Worm (Caenorhabditis elegans) whole organism, young adult: ENCODE data around the gene enu-3.5.

Experiments
- B0035.1 ChIP-seq: sonication (generic microtip); optimal IDR thresholded peaks from 2 replicates; lab custom pipeline; 2016; ENCODE audit warnings: missing genetic modification characterization, mild to moderate bottlenecking, missing compliant biosample characterization, missing genotype, missing genetic modification reagents
- B0261.1 ChIP-seq: sonication (generic microtip); optimal IDR thresholded peaks from 2 replicates; lab custom pipeline; 2016; ENCODE audit warnings: mild to moderate bottlenecking, missing genetic modification characterization, moderate library complexity, missing compliant biosample characterization
- F22D6.2 ChIP-seq: sonication (generic microtip); optimal IDR thresholded peaks from 2 replicates; lab custom pipeline; 2016; ENCODE audit warnings: mild to moderate bottlenecking, missing genetic modification characterization, missing compliant biosample characterization
- K12H6.12 ChIP-seq: fragments of 200-800 bp; sonication (Bioruptor generic); optimal IDR thresholded peaks from 2 replicates; lab custom pipeline; 2018; ENCODE audit warnings: mild to moderate bottlenecking, missing genetic modification characterization, missing compliant biosample characterization
- akir-1 ChIP-seq: fragments of 200-800 bp; sonication (Bioruptor generic); optimal IDR thresholded peaks from 2 replicates; lab custom pipeline; 2018; ENCODE audit warnings: mild to moderate bottlenecking, missing genetic modification characterization, moderate library complexity, missing compliant biosample characterization
- ama-1 ChIP-seq, 3 experiments: fragments of 150-350 bp in 1 of 3; sonication (generic microtip) in 2 of 3; optimal IDR thresholded peaks; 2 replicates each; lab custom pipeline; 2014 to 2018; ENCODE audit warnings: missing biosample characterization in 2 of 3, missing genetic modification characterization in 2 of 3, missing genetic modification reagents in 2 of 3
- aptf-2 ChIP-seq: fragments of 200-800 bp; sonication (Bioruptor generic); conservative IDR thresholded peaks from 2 replicates; pipeline ENCODE4 v1.3.6; 2022; ENCODE audit warnings: missing genetic modification reagents, missing genetic modification characterization, missing compliant biosample characterization
- aptf-3 ChIP-seq: fragments of 200-800 bp; sonication (Bioruptor generic); IDR thresholded peaks from 2 replicates; pipeline ENCODE4 v1.3.6; 2022; ENCODE audit warnings: missing genetic modification characterization, missing compliant biosample characterization
- atf-7 ChIP-seq: sonication (generic microtip); optimal IDR thresholded peaks from 2 replicates; lab custom pipeline; 2017; ENCODE audit warnings: mild to moderate bottlenecking, missing genetic modification characterization, missing compliant biosample characterization
- attf-6 ChIP-seq: fragments of 200-800 bp; sonication (Bioruptor generic); IDR thresholded peaks from 2 replicates; pipeline ENCODE4 v1.3.6; 2022; ENCODE audit warnings: missing genetic modification reagents, missing genetic modification characterization, missing compliant biosample characterization
- bed-2 ChIP-seq: fragments of 200-800 bp; sonication (Bioruptor generic); IDR thresholded peaks from 2 replicates; pipeline ENCODE4 v1.3.6; 2022; ENCODE audit warnings: missing genetic modification reagents, missing genetic modification characterization, missing compliant biosample characterization
- cebp-1 ChIP-seq, 2 experiments: fragments of 200-800 bp in 1 of 2; sonication (Bioruptor generic) in 1 of 2; sonication (generic microtip) in 1 of 2; IDR thresholded peaks in 1 of 2; optimal IDR thresholded peaks in 1 of 2; 2 replicates each; pipeline versions ENCODE4 v1.3.6 to Lab custom; 2017 to 2022; ENCODE audit warnings: missing compliant biosample characterization in 2 of 2, missing genetic modification characterization in 2 of 2, mild to moderate bottlenecking in 1 of 2, missing genetic modification reagents in 1 of 2, moderate library complexity in 1 of 2
- ceh-40 ChIP-seq: fragments of 200-800 bp; sonication (Bioruptor generic); IDR thresholded peaks from 2 replicates; pipeline ENCODE4 v1.3.6; 2022; ENCODE audit warnings: missing genetic modification characterization, missing compliant biosample characterization
- ceh-79 ChIP-seq: sonication (generic microtip); optimal IDR thresholded peaks from 2 replicates; lab custom pipeline; 2017; ENCODE audit warnings: mild to moderate bottlenecking, missing genetic modification characterization, missing compliant biosample characterization
- ceh-91 ChIP-seq: fragments of 200-800 bp; sonication (Bioruptor generic); IDR thresholded peaks from 2 replicates; pipeline ENCODE4 v1.3.6; 2022; ENCODE audit warnings: missing genetic modification reagents, missing genetic modification characterization, missing compliant biosample characterization
- chd-7 ChIP-seq: sonication (generic microtip); optimal IDR thresholded peaks from 2 replicates; lab custom pipeline; 2016; ENCODE audit warnings: mild to moderate bottlenecking, missing genetic modification characterization, moderate library complexity, missing compliant biosample characterization
- dox-1 ChIP-seq: fragments of 200-800 bp; sonication (Bioruptor generic); IDR thresholded peaks from 2 replicates; pipeline ENCODE4 v1.3.6; 2022; ENCODE audit warnings: missing genetic modification reagents, missing genetic modification characterization, missing compliant biosample characterization
- dpl-1 ChIP-seq: fragments of 150-350 bp; optimal IDR thresholded peaks from 2 replicates; lab custom pipeline; 2014; ENCODE audit warnings: missing biosample characterization, missing genetic modification reagents, missing genetic modification characterization
- efl-1 ChIP-seq: fragments of 150-350 bp; optimal IDR thresholded peaks from 2 replicates; lab custom pipeline; 2014; ENCODE audit warnings: missing biosample characterization, missing genetic modification reagents, missing genetic modification characterization
- egl-44 ChIP-seq: fragments of 200-800 bp; sonication (Bioruptor generic); IDR thresholded peaks from 2 replicates; pipeline ENCODE4 v1.3.6; 2022; ENCODE audit warnings: missing genetic modification reagents, missing genetic modification characterization, missing compliant biosample characterization
- egrh-3 ChIP-seq: fragments of 200-800 bp; sonication (Bioruptor generic); IDR thresholded peaks from 2 replicates; pipeline ENCODE4 v1.3.6; 2022; ENCODE audit warnings: missing genetic modification reagents, missing genetic modification characterization, missing compliant biosample characterization
- ets-4 ChIP-seq: fragments of 200-800 bp; sonication (Bioruptor generic); optimal IDR thresholded peaks from 2 replicates; lab custom pipeline; 2018; ENCODE audit warnings: mild to moderate bottlenecking, missing genetic modification characterization, missing compliant biosample characterization
- him-1 ChIP-seq: sonication (generic microtip); optimal IDR thresholded peaks from 2 replicates; lab custom pipeline; 2016; ENCODE audit warnings: missing genotype, missing genetic modification reagents, missing genetic modification characterization, missing compliant biosample characterization
- hlh-26 ChIP-seq: fragments of 200-800 bp; sonication (Bioruptor generic); conservative IDR thresholded peaks from 2 replicates; pipeline ENCODE4 v1.3.6; 2022; ENCODE audit warnings: missing genetic modification reagents, missing genetic modification characterization, missing compliant biosample characterization
- hmg-20 ChIP-seq: fragments of 200-800 bp; sonication (Bioruptor generic); IDR thresholded peaks from 2 replicates; pipeline ENCODE4 v1.3.6; 2022; ENCODE audit warnings: missing genetic modification reagents, missing genetic modification characterization, missing compliant biosample characterization
- lag-1 ChIP-seq: fragments of 200-800 bp; sonication (Bioruptor generic); IDR thresholded peaks from 2 replicates; pipeline ENCODE4 v1.3.6; 2022; ENCODE audit warnings: missing genetic modification reagents, missing genetic modification characterization, missing compliant biosample characterization
- let-526 ChIP-seq: fragments of 200-800 bp; sonication (Bioruptor generic); IDR thresholded peaks from 2 replicates; pipeline ENCODE4 v1.3.6; 2022; ENCODE audit warnings: missing genetic modification reagents, missing genetic modification characterization, missing compliant biosample characterization
- lin-40 ChIP-seq: sonication (generic microtip); optimal IDR thresholded peaks from 2 replicates; lab custom pipeline; 2016; ENCODE audit warnings: missing genetic modification characterization, mild to moderate bottlenecking, missing compliant biosample characterization, missing genotype, missing genetic modification reagents
- lir-1 ChIP-seq: fragments of 200-800 bp; sonication (Bioruptor generic); conservative IDR thresholded peaks from 2 replicates; pipeline ENCODE4 v1.3.6; 2022; ENCODE audit warnings: missing genetic modification reagents, missing genetic modification characterization, missing compliant biosample characterization
- lsy-27 ChIP-seq: sonication (generic microtip); optimal IDR thresholded peaks from 2 replicates; lab custom pipeline; 2017; ENCODE audit warnings: missing genetic modification characterization, mild to moderate bottlenecking, missing compliant biosample characterization, antibody characterized with exemption, missing genotype, borderline replicate concordance; ENCODE audit not compliant: insufficient read depth
- madf-3 ChIP-seq: fragments of 200-800 bp; sonication (Bioruptor generic); IDR thresholded peaks from 2 replicates; pipeline ENCODE4 v1.3.6; 2022; ENCODE audit warnings: missing genetic modification reagents, missing genetic modification characterization, missing compliant biosample characterization
- madf-8 ChIP-seq: fragments of 200-800 bp; sonication (Bioruptor generic); conservative IDR thresholded peaks from 2 replicates; pipeline ENCODE4 v1.3.6; 2022; ENCODE audit warnings: missing genetic modification reagents, missing genetic modification characterization, missing compliant biosample characterization
- mcd-1 ChIP-seq: fragments of 200-800 bp; sonication (Bioruptor generic); IDR thresholded peaks from 2 replicates; pipeline ENCODE4 v1.3.6; 2022; ENCODE audit warnings: missing genetic modification reagents, missing genetic modification characterization, missing compliant biosample characterization
- nhr-120 ChIP-seq: fragments of 200-800 bp; sonication (Bioruptor generic); IDR thresholded peaks from 2 replicates; pipeline ENCODE4 v1.3.6; 2022; ENCODE audit warnings: missing genetic modification characterization, missing compliant biosample characterization
- nhr-80 ChIP-seq: sonication (generic microtip); optimal IDR thresholded peaks from 2 replicates; lab custom pipeline; 2016; ENCODE audit warnings: missing genetic modification characterization, missing compliant biosample characterization
- nhr-90 ChIP-seq: sonication (generic microtip); optimal IDR thresholded peaks from 2 replicates; lab custom pipeline; 2016; ENCODE audit warnings: missing genotype, mild to moderate bottlenecking, missing genetic modification characterization, missing compliant biosample characterization
- rcor-1 ChIP-seq: fragments of 200-800 bp; sonication (Bioruptor generic); IDR thresholded peaks from 2 replicates; pipeline ENCODE4 v1.3.6; 2022; ENCODE audit warnings: missing genetic modification reagents, missing genetic modification characterization, missing compliant biosample characterization
- snpc-1.1 ChIP-seq: sonication (generic microtip); optimal IDR thresholded peaks from 2 replicates; lab custom pipeline; 2017; ENCODE audit warnings: missing genetic modification characterization, mild to moderate bottlenecking, missing compliant biosample characterization, antibody characterized with exemption, moderate library complexity, missing genotype, missing genetic modification reagents; ENCODE audit not compliant: insufficient read depth
- snpc-4 ChIP-seq, 5 experiments: fragments of 150-350 bp in 1 of 5; sonication (generic microtip) in 4 of 5; optimal IDR thresholded peaks; 2 replicates each; lab custom pipeline; 2014 to 2018; ENCODE audit warnings: missing genetic modification characterization in 5 of 5, missing biosample characterization in 3 of 5, antibody characterized with exemption in 2 of 5, mild to moderate bottlenecking in 2 of 5, missing compliant biosample characterization in 2 of 5, missing genotype in 2 of 5, moderate library complexity in 2 of 5, missing genetic modification reagents in 1 of 5
- somi-1 ChIP-seq: fragments of 200-800 bp; sonication (Bioruptor generic); optimal IDR thresholded peaks from 2 replicates; lab custom pipeline; 2018; ENCODE audit warnings: mild to moderate bottlenecking, missing genetic modification characterization, missing compliant biosample characterization
- tbp1 ChIP-seq: fragments of 200-800 bp; sonication (Bioruptor generic); optimal IDR thresholded peaks from 2 replicates; lab custom pipeline; 2018; ENCODE audit warnings: mild to moderate bottlenecking, missing genetic modification characterization, missing compliant biosample characterization
- ztf-22 ChIP-seq: fragments of 200-800 bp; sonication (Bioruptor generic); optimal IDR thresholded peaks from 2 replicates; lab custom pipeline; 2018; ENCODE audit warnings: mild to moderate bottlenecking, missing genetic modification characterization, moderate library complexity, missing compliant biosample characterization
- ztf-26 ChIP-seq: sonication (generic microtip); optimal IDR thresholded peaks from 2 replicates; lab custom pipeline; 2017; ENCODE audit warnings: missing genetic modification characterization, missing compliant biosample characterization
- ztf-28 ChIP-seq: fragments of 200-800 bp; sonication (Bioruptor generic); IDR thresholded peaks from 2 replicates; pipeline ENCODE4 v1.3.6; 2022; ENCODE audit warnings: missing genetic modification reagents, missing genetic modification characterization, missing compliant biosample characterization
- ztf-3 ChIP-seq: fragments of 200-800 bp; sonication (Bioruptor generic); optimal IDR thresholded peaks from 2 replicates; lab custom pipeline; 2018; ENCODE audit warnings: mild to moderate bottlenecking, missing genetic modification characterization, missing compliant biosample characterization
- ztf-6 ChIP-seq: fragments of 200-800 bp; sonication (Bioruptor generic); IDR thresholded peaks from 2 replicates; pipeline ENCODE4 v1.3.6; 2022; ENCODE audit warnings: missing genetic modification reagents, missing genetic modification characterization, missing compliant biosample characterization

enu-3.5 gene

DNA sequence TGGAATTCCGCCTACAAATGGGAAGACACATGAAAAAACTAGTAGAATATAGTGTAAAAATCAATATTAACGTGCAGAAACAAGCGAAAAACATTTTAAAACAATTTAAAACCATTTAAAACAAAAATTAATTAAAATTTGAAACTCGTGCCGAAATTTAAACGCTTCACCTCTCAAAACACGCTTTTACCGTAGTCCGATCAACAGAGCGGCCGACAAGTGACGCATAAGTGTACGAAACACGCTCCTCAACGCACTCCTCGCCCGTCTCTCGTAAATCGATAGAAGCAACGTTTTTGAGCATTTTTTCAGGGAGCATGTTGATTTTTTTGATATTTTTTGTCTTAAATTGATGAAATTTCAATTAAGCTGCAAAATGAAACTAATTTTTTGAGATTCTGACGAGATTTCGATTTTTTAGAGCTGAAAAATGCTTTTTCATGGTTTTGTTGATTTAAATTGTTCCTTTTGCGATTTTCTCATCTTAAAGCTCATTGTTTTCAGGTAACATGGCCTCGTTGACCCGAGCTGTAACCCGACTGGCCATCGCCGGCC lies 27.1 kb downstream of the enu-3.5 start, which contains the start of gene cox-5A (continued):
- TF ChIP-seq ama-1 (optimal IDR thresholded peaks at IDR 0.05; lab: Kevin White, UChicago) (peak; percentile 0), ama-1 (GFP tag; optimal IDR thresholded peaks at IDR 0.05; lab: Kevin White, UChicago) (peak in 1 of 2 experiments; percentile 88), let-526 (GFP tag; lab: Robert Waterston, UW) (peak; percentile 96), B0035.1 (tag; lab: Kevin White, UChicago) (peak; percentile 93), madf-3 (peak; percentile 97), him-1 (tag; lab: Kevin White, UChicago) (peak; percentile 75), akir-1 (GFP tag; lab: Kevin White, UChicago) (no peak), snpc-4 (GFP tag; optimal IDR thresholded peaks at IDR 0.05; lab: Kevin White, UChicago) (peak; percentile 85), snpc-4 (tag; optimal IDR thresholded peaks at IDR 0.05; lab: Kevin White, UChicago) (peak; percentile 91 to 94 (median 94)), aptf-2 (GFP tag; lab: Robert Waterston, UW) (0 out of 2 replicates have a peak, but pooled peaks have one; percentile 31), atf-7 (tag; lab: Kevin White, UChicago) (peak; percentile 97), efl-1 (GFP tag; lab: Kevin White, UChicago) (peak; percentile 94), somi-1 (GFP tag; lab: Kevin White, UChicago) (peak; percentile 98), lsy-27 (no peak), lin-40 (tag; lab: Kevin White, UChicago) (peak; percentile 99), B0261.1 (peak; percentile 26), hlh-26 (GFP tag; lab: Robert Waterston, UW) (no peak), dox-1 (GFP tag; lab: Robert Waterston, UW) (peak; percentile 99), ceh-91 (peak; percentile 90), aptf-3 (no peak), lir-1 (GFP tag; lab: Robert Waterston, UW) (peak; percentile 96), dpl-1 (GFP tag; lab: Kevin White, UChicago) (peak; percentile 99), bed-2 (peak; percentile 79), ztf-3 (GFP tag; lab: Kevin White, UChicago) (peak; percentile 95), egrh-3 (GFP tag; lab: Robert Waterston, UW) (peak; percentile 66; the same call in 1 of the 2 replicates), ztf-28 (GFP tag; lab: Robert Waterston, UW) (peak; percentile 74), attf-6 (GFP tag; lab: Robert Waterston, UW) (peak; percentile 80), hmg-20 (GFP tag; lab: Robert Waterston, UW) (peak; percentile 95), tbp1 (GFP tag; lab: Kevin White, UChicago) (peak; percentile 80), ceh-79 (peak; percentile 87), nhr-120 (0 out of 2 replicates have a peak, but pooled peaks have one; percentile 61), F22D6.2 (peak; percentile 93), ztf-6 (GFP tag; lab: Robert Waterston, UW) (peak; percentile 89), rcor-1 (GFP tag; lab: Robert Waterston, UW) (peak; percentile 98), mcd-1 (GFP tag; lab: Robert Waterston, UW) (peak; percentile 97), chd-7 (tag; lab: Kevin White, UChicago) (peak; percentile 98), lag-1 (peak; percentile 76; the same call in 1 of the 2 replicates), K12H6.12 (tag; lab: Kevin White, UChicago) (peak; percentile 98), ets-4 (peak; percentile 88), nhr-90 (tag; lab: Kevin White, UChicago) (peak; percentile 79), madf-8 (peak; percentile 87), ceh-40 (GFP tag; lab: Robert Waterston, UW) (0 out of 2 replicates have a peak, but pooled peaks have one; percentile 69), snpc-1.1 (tag; lab: Kevin White, UChicago) (peak; percentile 90), ztf-22 (GFP tag; lab: Kevin White, UChicago) (peak; percentile 76), ztf-26 (tag; lab: Kevin White, UChicago) (peak; percentile 98), cebp-1 (GFP tag; IDR thresholded peaks at IDR 0.05; lab: Robert Waterston, UW) (peak; percentile 75), cebp-1 (tag; optimal IDR thresholded peaks at IDR 0.05; lab: Kevin White, UChicago) (peak; percentile 96), egl-44 (peak; percentile 77), nhr-80 (tag; lab: Kevin White, UChicago) (peak; percentile 91)
